Worm (Caenorhabditis elegans): ENCODE results near the gene clec-133.
A peak's percentile ranks its signal among the peaks of the same experiment; 100 is the strongest.

clec-133 gene

ce11 chrII:3553453-3553852, 24.8 kb upstream of the clec-133 start, which contains the start of gene dnc-3:
dnc-3 (plus strand) TSS chrII:3553724.
- TF ChIP-seq nhr-28 (tag; optimal IDR thresholded peaks at IDR 0.05) = no peak
- TF ChIP-seq zip-8 (tag; optimal IDR thresholded peaks at IDR 0.05) = no peak
- no peak for TF ChIP-seq elt-1 (tag; optimal IDR thresholded peaks at IDR 0.05; ENCODE audit: borderline replicate concordance, insufficient read depth)
- peak; percentile 5 for TF ChIP-seq nhr-237 (tag; optimal IDR thresholded peaks at IDR 0.05)
- TF ChIP-seq unc-39 (tag; optimal IDR thresholded peaks at IDR 0.05) = no peak
- no peak for TF ChIP-seq bed-3 (GFP tag; optimal IDR thresholded peaks at IDR 0.05)
- TF ChIP-seq mab-5 (tag; optimal IDR thresholded peaks at IDR 0.05) = no peak
- TF ChIP-seq mep-1 (tag; optimal IDR thresholded peaks at IDR 0.05) = peak; percentile 14
- no peak for TF ChIP-seq hlh-1 (tag; optimal IDR thresholded peaks at IDR 0.05)
- TF ChIP-seq snpc-4 (tag; optimal IDR thresholded peaks at IDR 0.05) = no peak
- no peak for TF ChIP-seq unc-62 (GFP tag; optimal IDR thresholded peaks at IDR 0.05)
- TF ChIP-seq nhr-2 (tag; optimal IDR thresholded peaks at IDR 0.05) = no peak
- TF ChIP-seq ceh-43 (GFP tag; optimal IDR thresholded peaks at IDR 0.05) = peak; percentile 17
- no peak for TF ChIP-seq pha-4 (tag; optimal IDR thresholded peaks at IDR 0.05)
- no peak for TF ChIP-seq tbx-8 (GFP tag; optimal IDR thresholded peaks at IDR 0.05)
- TF ChIP-seq cnd-1 (tag; optimal IDR thresholded peaks at IDR 0.05) = no peak
- no peak for TF ChIP-seq nhr-12 (tag; optimal IDR thresholded peaks at IDR 0.05)
- no peak for TF ChIP-seq blmp-1 (tag; optimal IDR thresholded peaks at IDR 0.05)
- TF ChIP-seq ham-2 (GFP tag; optimal IDR thresholded peaks at IDR 0.05) = no peak
- no peak for TF ChIP-seq nhr-76 (tag; optimal IDR thresholded peaks at IDR 0.05)
- peak; percentile 75 for TF ChIP-seq ces-1 (GFP tag; optimal IDR thresholded peaks at IDR 0.05)
- no peak for TF ChIP-seq flh-1 (GFP tag; optimal IDR thresholded peaks at IDR 0.05)
- no peak for TF ChIP-seq elt-3 (tag; optimal IDR thresholded peaks at IDR 0.05)
- TF ChIP-seq M03D4.4 (tag; optimal IDR thresholded peaks at IDR 0.05) = no peak
- TF ChIP-seq lsy-2 (tag; optimal IDR thresholded peaks at IDR 0.05) = peak; percentile 29

- TF ChIP-seq sem-2 (GFP tag; optimal IDR thresholded peaks at IDR 0.05) (no peak), flh-1 (GFP tag; optimal IDR thresholded peaks at IDR 0.05) (no peak), bed-3 (GFP tag; optimal IDR thresholded peaks at IDR 0.05) (no peak), ceh-39 (tag; optimal IDR thresholded peaks at IDR 0.05) (no peak), ham-2 (GFP tag; optimal IDR thresholded peaks at IDR 0.05) (no peak), unc-120 (tag; optimal IDR thresholded peaks at IDR 0.05; ENCODE audit: poor library complexity, severe bottlenecking) (no peak), lin-32 (GFP tag; optimal IDR thresholded peaks at IDR 0.05) (no peak), nhr-2 (tag; optimal IDR thresholded peaks at IDR 0.05) (no peak), mep-1 (tag; optimal IDR thresholded peaks at IDR 0.05) (no peak), drap-1 (GFP tag; optimal IDR thresholded peaks at IDR 0.05) (no peak), ceh-43 (GFP tag; optimal IDR thresholded peaks at IDR 0.05) (no peak), ztf-11 (tag; optimal IDR thresholded peaks at IDR 0.05) (no peak)
These were observed 23.5 kb upstream of the clec-133 start for ce11 chrII:3554673-3555072.

DNA sequence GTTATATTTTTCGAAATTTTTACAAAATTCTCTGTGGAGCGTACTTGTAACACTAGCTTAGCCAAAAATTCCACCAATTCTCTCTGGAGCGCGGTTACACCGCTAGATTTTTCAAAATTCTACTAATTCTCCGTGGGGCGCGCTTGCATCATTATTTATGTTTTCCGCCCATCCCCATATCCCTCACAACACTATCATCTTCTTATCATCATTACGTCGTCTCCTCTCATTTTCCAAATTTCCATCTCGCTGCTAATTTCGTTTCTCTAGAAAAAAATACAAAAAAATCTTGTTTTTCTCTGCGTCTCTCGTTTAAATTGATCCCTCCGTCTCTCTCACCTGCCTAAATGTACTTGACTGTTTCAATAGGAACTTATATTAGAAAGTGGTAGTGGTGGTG, 22.9 kb upstream of the clec-133 start:
- TF ChIP-seq flh-1 (GFP tag; optimal IDR thresholded peaks at IDR 0.05) = no peak
- TF ChIP-seq hlh-1 (tag; optimal IDR thresholded peaks at IDR 0.05) = no peak

DNA sequence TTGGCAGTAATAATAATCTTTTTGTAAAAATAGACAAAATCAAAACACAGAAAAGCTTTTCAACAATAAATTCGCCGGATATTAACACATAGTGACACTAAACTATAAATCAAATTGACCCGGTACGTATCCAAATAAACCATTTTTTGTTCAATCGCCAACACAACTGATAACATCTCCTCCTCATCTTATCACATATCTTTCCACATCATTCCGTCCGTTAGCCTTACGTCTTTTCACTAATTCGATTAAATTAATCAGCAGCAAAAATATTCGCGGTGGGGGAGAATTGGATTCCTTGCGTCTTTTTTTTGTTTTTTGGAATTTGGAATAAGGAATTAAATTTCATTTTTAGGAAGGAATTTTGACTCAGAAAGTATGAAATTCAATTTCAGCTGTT, 21.6 kb upstream of the clec-133 start:
- TF ChIP-seq unc-62 (GFP tag; optimal IDR thresholded peaks at IDR 0.05) (no peak), lin-13 (tag; optimal IDR thresholded peaks at IDR 0.05) (no peak), mab-5 (tag; optimal IDR thresholded peaks at IDR 0.05) (no peak), sptf-1 (tag; optimal IDR thresholded peaks at IDR 0.05) (no peak), M03D4.4 (tag; optimal IDR thresholded peaks at IDR 0.05) (no peak), mep-1 (tag; optimal IDR thresholded peaks at IDR 0.05) (no peak), nhr-28 (tag; optimal IDR thresholded peaks at IDR 0.05) (no peak), snpc-4 (tag; optimal IDR thresholded peaks at IDR 0.05) (no peak), drap-1 (GFP tag; optimal IDR thresholded peaks at IDR 0.05) (no peak), ham-2 (GFP tag; optimal IDR thresholded peaks at IDR 0.05) (no peak), tbx-8 (GFP tag; optimal IDR thresholded peaks at IDR 0.05) (no peak), ceh-83 (GFP tag; optimal IDR thresholded peaks at IDR 0.05) (no peak), mls-2 (tag; optimal IDR thresholded peaks at IDR 0.05) (no peak), unc-120 (tag; optimal IDR thresholded peaks at IDR 0.05; ENCODE audit: poor library complexity, severe bottlenecking) (no peak), bed-3 (GFP tag; optimal IDR thresholded peaks at IDR 0.05) (no peak)

All from whole organism, mixed stage, embryonic.